Worm (Caenorhabditis elegans) whole organism, young adult: Measurements from ENCODE around the gene srj-1.
A peak's percentile ranks its signal among the peaks of the same experiment; 100 is the strongest.

Source experiments
- Y53G8AR.9 ChIP-seq: fragments of 200-800 bp; sonication (Bioruptor generic); conservative IDR thresholded peaks from 2 replicates; pipeline ENCODE4 v1.3.6; 2022; ENCODE audit warnings: missing genetic modification reagents, missing genetic modification characterization, missing compliant biosample characterization
- Y79H2A.3 ChIP-seq: fragments of 200-800 bp; sonication (Bioruptor generic); conservative IDR thresholded peaks from 2 replicates; pipeline ENCODE4 v1.3.6; 2022; ENCODE audit warnings: missing genetic modification reagents, missing genetic modification characterization, missing compliant biosample characterization
- Y95B8A.8 ChIP-seq: fragments of 200-800 bp; sonication (Bioruptor generic); IDR thresholded peaks from 2 replicates; pipeline ENCODE4 v1.3.6; 2022; ENCODE audit warnings: missing genetic modification reagents, missing genetic modification characterization, missing compliant biosample characterization
- ZK185.1 ChIP-seq: sonication (generic microtip); optimal IDR thresholded peaks from 2 replicates; lab custom pipeline; 2016; ENCODE audit warnings: mild to moderate bottlenecking, missing genetic modification characterization, missing compliant biosample characterization; ENCODE audit not compliant: poor library complexity, severe bottlenecking
- ama-1 ChIP-seq, 3 experiments: fragments of 150-350 bp in 1 of 3; sonication (generic microtip) in 2 of 3; optimal IDR thresholded peaks; 2 replicates each; lab custom pipeline; 2014 to 2018; ENCODE audit warnings: missing biosample characterization in 2 of 3, missing genetic modification characterization in 2 of 3, missing genetic modification reagents in 2 of 3
- atf-7 ChIP-seq: sonication (generic microtip); optimal IDR thresholded peaks from 2 replicates; lab custom pipeline; 2017; ENCODE audit warnings: mild to moderate bottlenecking, missing genetic modification characterization, missing compliant biosample characterization
- egl-18 ChIP-seq: fragments of 200-800 bp; sonication (Bioruptor generic); IDR thresholded peaks from 2 replicates; pipeline ENCODE4 v1.3.6; 2022; ENCODE audit warnings: missing genetic modification reagents, missing genetic modification characterization, missing compliant biosample characterization
- lin-26 ChIP-seq: fragments of 200-800 bp; sonication (Bioruptor generic); IDR thresholded peaks from 2 replicates; pipeline ENCODE4 v1.3.6; 2022; ENCODE audit warnings: missing genetic modification reagents, missing genetic modification characterization, missing compliant biosample characterization

The srj-1 gene

ce11 chrIV:11914260-11914836 lies 50.9 kb downstream of the srj-1 start:
- TF ChIP-seq atf-7, result peak; percentile 85
- peak; percentile 56; the same call in 1 of the 2 replicates for TF ChIP-seq Y95B8A.8
- TF ChIP-seq egl-18 (GFP tag; lab: Robert Waterston, UW), result no peak
- peak; percentile 68 for TF ChIP-seq Y53G8AR.9 (GFP tag; lab: Robert Waterston, UW)
- TF ChIP-seq ama-1 (optimal IDR thresholded peaks at IDR 0.05; lab: Kevin White, UChicago), result no peak
- peak in 1 of 2 experiments; percentile 6 for TF ChIP-seq ama-1 (GFP tag; optimal IDR thresholded peaks at IDR 0.05; lab: Kevin White, UChicago)
- no peak for TF ChIP-seq Y79H2A.3 (GFP tag; lab: Robert Waterston, UW)
- 0 out of 2 replicates have a peak, but pooled peaks have one; percentile 43 for TF ChIP-seq lin-26
- no peak for TF ChIP-seq ZK185.1
